Fruit fly (Drosophila melanogaster) whole organism, embryonic: ENCODE results near the gene Kdm2.
A peak's percentile ranks its signal among the peaks of the same experiment; 100 is the strongest.

ENCODE experiments used
- Antp ChIP-seq: fragments of 200-800 bp; sonication (Bioruptor generic); optimal IDR thresholded peaks from 3 replicates; lab custom pipeline; 2016; ENCODE audit warnings: missing biosample characterization, missing genetic modification characterization
- BEAF-32 ChIP-seq: fragments of 200-800 bp; sonication (Bioruptor generic); optimal IDR thresholded peaks from 3 replicates; lab custom pipeline; 2017; ENCODE audit warnings: missing biosample characterization, missing genetic modification characterization, mild to moderate bottlenecking, moderate library complexity, missing genetic modification reagents
- C15 ChIP-seq: fragments of 200-800 bp; sonication (Bioruptor generic); IDR thresholded peaks from 3 replicates; pipeline ENCODE4 v1.3.6; 2022; ENCODE audit warnings: missing biosample characterization, missing genetic modification characterization
- CG10321 ChIP-seq: fragments of 200-800 bp; sonication (Bioruptor generic); IDR thresholded peaks from 2 replicates; pipeline ENCODE4 v1.3.6; 2022; ENCODE audit warnings: missing biosample characterization, missing genetic modification characterization
- CG11504 ChIP-seq: fragments of 200-800 bp; sonication (Bioruptor generic); optimal IDR thresholded peaks from 3 replicates; lab custom pipeline; 2019; ENCODE audit warnings: missing biosample characterization, mild to moderate bottlenecking, missing genetic modification characterization, moderate library complexity
- CG11723 ChIP-seq: fragments of 200-800 bp; sonication (Bioruptor generic); optimal IDR thresholded peaks from 2 replicates; lab custom pipeline; 2017; ENCODE audit warnings: missing biosample characterization, mild to moderate bottlenecking, missing genetic modification characterization
- CG13624 ChIP-seq: fragments of 200-800 bp; sonication (Bioruptor generic); optimal IDR thresholded peaks from 2 replicates; lab custom pipeline; 2016; ENCODE audit warnings: missing biosample characterization, missing genetic modification characterization
- CG15514 ChIP-seq: fragments of 200-800 bp; sonication (Bioruptor generic); optimal IDR thresholded peaks from 3 replicates; lab custom pipeline; 2017; ENCODE audit warnings: missing biosample characterization, missing genetic modification characterization, mild to moderate bottlenecking, moderate library complexity, missing genetic modification reagents
- CG15696 ChIP-seq: fragments of 200-800 bp; sonication (Bioruptor generic); optimal IDR thresholded peaks from 2 replicates; lab custom pipeline; 2019; ENCODE audit warnings: missing biosample characterization, mild to moderate bottlenecking, missing genetic modification characterization, moderate library complexity
- CG2202 ChIP-seq: fragments of 200-800 bp; sonication (Bioruptor generic); optimal IDR thresholded peaks from 2 replicates; lab custom pipeline; 2018; ENCODE audit warnings: missing biosample characterization, mild to moderate bottlenecking, missing genetic modification characterization
- CG3838 ChIP-seq: fragments of 200-800 bp; sonication (Bioruptor generic); optimal IDR thresholded peaks from 3 replicates; lab custom pipeline; 2016; ENCODE audit warnings: missing biosample characterization, missing genetic modification characterization
- CG4424 ChIP-seq: fragments of 200-800 bp; sonication (Bioruptor generic); optimal IDR thresholded peaks from 3 replicates; lab custom pipeline; 2016; ENCODE audit warnings: missing biosample characterization, missing genetic modification characterization
- CG8089 ChIP-seq: fragments of 200-800 bp; sonication (Bioruptor generic); optimal IDR thresholded peaks from 3 replicates; lab custom pipeline; 2016; ENCODE audit warnings: missing biosample characterization, missing genetic modification characterization
- CG8478 ChIP-seq: fragments of >200 bp; optimal IDR thresholded peaks from 2 replicates; lab custom pipeline; 2018
- CG9817 ChIP-seq: fragments of 200-800 bp; sonication (Bioruptor generic); optimal IDR thresholded peaks from 2 replicates; lab custom pipeline; 2018; ENCODE audit warnings: missing biosample characterization, mild to moderate bottlenecking, missing genetic modification characterization, moderate library complexity
- D19A ChIP-seq: fragments of 200-800 bp; optimal IDR thresholded peaks from 3 replicates; lab custom pipeline; 2019; ENCODE audit warnings: missing biosample characterization, mild to moderate bottlenecking, missing genetic modification characterization, moderate library complexity
- Dfd ChIP-seq, 2 experiments: fragments of >200 bp; optimal IDR thresholded peaks; 2 replicates each; lab custom pipeline; 2017; ENCODE audit warnings: missing biosample characterization in 2 of 2, missing genetic modification characterization in 2 of 2
- Dip2 ChIP-seq: fragments of 200-800 bp; sonication (Bioruptor generic); IDR thresholded peaks from 2 replicates; pipeline ENCODE4 v1.3.6; 2022; ENCODE audit warnings: missing biosample characterization, missing genetic modification characterization
- Dref ChIP-seq: fragments of 200-800 bp; sonication (Bioruptor generic); IDR thresholded peaks from 2 replicates; pipeline ENCODE4 v1.3.6; 2022; ENCODE audit warnings: missing biosample characterization, missing genetic modification characterization
- Ets97D ChIP-seq: fragments of 200-800 bp; sonication (Bioruptor generic); optimal IDR thresholded peaks from 3 replicates; lab custom pipeline; 2016; ENCODE audit warnings: missing biosample characterization, missing genetic modification characterization
- GATAe ChIP-seq: fragments of 200-800 bp; sonication (Bioruptor generic); conservative IDR thresholded peaks from 2 replicates; pipeline ENCODE4 v1.3.6; 2022; ENCODE audit warnings: missing biosample characterization, missing genetic modification characterization
- Gsc ChIP-seq: fragments of 200-800 bp; sonication (Bioruptor generic); IDR thresholded peaks from 2 replicates; pipeline ENCODE4 v1.3.6; 2022; ENCODE audit warnings: missing biosample characterization, missing genetic modification characterization
- Hr3 ChIP-seq: fragments of 200-800 bp; sonication (Bioruptor generic); optimal IDR thresholded peaks from 3 replicates; lab custom pipeline; 2016; ENCODE audit warnings: missing biosample characterization, missing genetic modification characterization
- Jarid2 ChIP-seq: fragments of 200-800 bp; sonication (Bioruptor generic); optimal IDR thresholded peaks from 3 replicates; lab custom pipeline; 2017; ENCODE audit warnings: mild to moderate bottlenecking, missing biosample characterization, missing genetic modification reagents, missing genetic modification characterization
- Lim3 ChIP-seq: fragments of 200-800 bp; sonication (Bioruptor generic); IDR thresholded peaks from 2 replicates; pipeline ENCODE4 v1.3.6; 2022; ENCODE audit warnings: missing biosample characterization, missing genetic modification characterization
- Meics ChIP-seq: fragments of 200-800 bp; sonication (Bioruptor generic); optimal IDR thresholded peaks from 2 replicates; lab custom pipeline; 2017; ENCODE audit warnings: missing biosample characterization, mild to moderate bottlenecking, missing genetic modification characterization
- Mes4 ChIP-seq: fragments of 200-800 bp; sonication (Bioruptor generic); optimal IDR thresholded peaks from 2 replicates; lab custom pipeline; 2016; ENCODE audit warnings: missing biosample characterization, missing genetic modification characterization
- Myb ChIP-seq: fragments of 200-800 bp; sonication (Bioruptor generic); optimal IDR thresholded peaks from 2 replicates; lab custom pipeline; 2016; ENCODE audit warnings: missing biosample characterization, missing genetic modification characterization
- Neu2 ChIP-seq: fragments of 200-800 bp; sonication (Bioruptor generic); optimal IDR thresholded peaks from 3 replicates; lab custom pipeline; 2016; ENCODE audit warnings: missing biosample characterization, missing genetic modification characterization, borderline replicate concordance
- Optix ChIP-seq: fragments of 200-800 bp; sonication (Bioruptor generic); IDR thresholded peaks from 3 replicates; pipeline ENCODE4 v1.3.6; 2022; ENCODE audit warnings: missing biosample characterization, missing genetic modification characterization
- Rfx ChIP-seq: fragments of 200-800 bp; sonication (Bioruptor generic); IDR thresholded peaks from 2 replicates; pipeline ENCODE4 v1.3.6; 2022; ENCODE audit warnings: missing biosample characterization, missing genetic modification characterization
- Spps ChIP-seq: fragments of 200-800 bp; sonication (Bioruptor generic); optimal IDR thresholded peaks from 2 replicates; lab custom pipeline; 2018; ENCODE audit warnings: missing biosample characterization, mild to moderate bottlenecking, missing genetic modification characterization
- Tbp ChIP-seq: fragments of >200 bp; optimal IDR thresholded peaks from 2 replicates; lab custom pipeline; 2018; ENCODE audit warnings: missing biosample characterization, missing genetic modification characterization
- Vsx1 ChIP-seq: fragments of 200-800 bp; sonication (Bioruptor generic); optimal IDR thresholded peaks from 2 replicates; lab custom pipeline; 2017; ENCODE audit warnings: missing biosample characterization, mild to moderate bottlenecking, missing genetic modification characterization, missing genetic modification reagents
- ase ChIP-seq: fragments of 200-800 bp; sonication (Bioruptor generic); IDR thresholded peaks from 3 replicates; pipeline ENCODE4 v1.3.6; 2022; ENCODE audit warnings: missing biosample characterization, missing genetic modification characterization
- bigmax ChIP-seq: fragments of 200-800 bp; sonication (Bioruptor generic); optimal IDR thresholded peaks from 2 replicates; lab custom pipeline; 2018; ENCODE audit warnings: missing biosample characterization, mild to moderate bottlenecking, missing genetic modification characterization
- fu2 ChIP-seq: fragments of 200-800 bp; sonication (Bioruptor generic); optimal IDR thresholded peaks from 2 replicates; lab custom pipeline; 2016; ENCODE audit warnings: missing biosample characterization, missing genetic modification characterization
- gcm ChIP-seq: fragments of 200-800 bp; sonication (Bioruptor generic); optimal IDR thresholded peaks from 2 replicates; lab custom pipeline; 2019; ENCODE audit warnings: missing biosample characterization, mild to moderate bottlenecking, missing genetic modification characterization, moderate library complexity
- grn ChIP-seq: fragments of 200-800 bp; sonication (Bioruptor generic); optimal IDR thresholded peaks from 3 replicates; lab custom pipeline; 2017; ENCODE audit warnings: missing biosample characterization, missing genetic modification characterization
- hb ChIP-seq: fragments of 200-800 bp; sonication (Bioruptor generic); IDR thresholded peaks from 3 replicates; pipeline ENCODE4 v1.3.6; 2022; ENCODE audit warnings: missing biosample characterization, missing genetic modification characterization; ENCODE audit not compliant: partially characterized antibody
- jumu ChIP-seq: fragments of 200-800 bp; sonication (Bioruptor generic); optimal IDR thresholded peaks from 3 replicates; lab custom pipeline; 2016; ENCODE audit warnings: missing biosample characterization, missing genetic modification characterization
- ken ChIP-seq: fragments of 200-800 bp; sonication (Bioruptor generic); IDR thresholded peaks from 3 replicates; pipeline ENCODE4 v1.3.6; 2022; ENCODE audit warnings: missing biosample characterization, missing genetic modification characterization
- nau ChIP-seq: fragments of 200-800 bp; sonication (Bioruptor generic); optimal IDR thresholded peaks from 3 replicates; lab custom pipeline; 2017; ENCODE audit warnings: missing biosample characterization, mild to moderate bottlenecking, missing genetic modification characterization, missing genetic modification reagents
- nerfin-2 ChIP-seq: fragments of 200-800 bp; sonication (Bioruptor generic); IDR thresholded peaks from 2 replicates; pipeline ENCODE4 v1.3.6; 2022; ENCODE audit warnings: missing biosample characterization, missing genetic modification characterization; ENCODE audit not compliant: partially characterized antibody
- phol ChIP-seq: fragments of 200-800 bp; sonication (Bioruptor generic); optimal IDR thresholded peaks from 3 replicates; lab custom pipeline; 2018; ENCODE audit warnings: missing biosample characterization, mild to moderate bottlenecking, missing genetic modification characterization, moderate library complexity
- repo ChIP-seq: fragments of 200-800 bp; sonication (Bioruptor generic); optimal IDR thresholded peaks from 2 replicates; lab custom pipeline; 2016; ENCODE audit warnings: missing biosample characterization, missing genetic modification characterization
- schlank ChIP-seq: fragments of 200-800 bp; sonication (Bioruptor generic); optimal IDR thresholded peaks from 2 replicates; lab custom pipeline; 2018; ENCODE audit warnings: missing biosample characterization, mild to moderate bottlenecking, missing genetic modification characterization
- sima ChIP-seq: fragments of 200-800 bp; sonication (Bioruptor generic); optimal IDR thresholded peaks from 2 replicates; lab custom pipeline; 2016; ENCODE audit warnings: missing biosample characterization, missing genetic modification characterization
- stwl ChIP-seq: fragments of 200-800 bp; sonication (Bioruptor generic); optimal IDR thresholded peaks from 3 replicates; lab custom pipeline; 2018; ENCODE audit warnings: missing biosample characterization, mild to moderate bottlenecking, missing genetic modification characterization, moderate library complexity
- vvl ChIP-seq: fragments of 200-800 bp; sonication (Bioruptor generic); IDR thresholded peaks from 2 replicates; pipeline ENCODE4 v1.3.6; 2022; ENCODE audit warnings: missing biosample characterization, missing genetic modification characterization
- z ChIP-seq: fragments of 200-800 bp; sonication (Bioruptor generic); IDR thresholded peaks from 3 replicates; pipeline ENCODE4 v1.3.6; 2022; ENCODE audit warnings: missing biosample characterization, missing genetic modification characterization
- zfh1 ChIP-seq: fragments of 200-800 bp; sonication (Bioruptor generic); IDR thresholded peaks from 3 replicates; pipeline ENCODE4 v1.3.6; 2022; ENCODE audit warnings: missing biosample characterization, missing genetic modification characterization

Kdm2 gene

DNA sequence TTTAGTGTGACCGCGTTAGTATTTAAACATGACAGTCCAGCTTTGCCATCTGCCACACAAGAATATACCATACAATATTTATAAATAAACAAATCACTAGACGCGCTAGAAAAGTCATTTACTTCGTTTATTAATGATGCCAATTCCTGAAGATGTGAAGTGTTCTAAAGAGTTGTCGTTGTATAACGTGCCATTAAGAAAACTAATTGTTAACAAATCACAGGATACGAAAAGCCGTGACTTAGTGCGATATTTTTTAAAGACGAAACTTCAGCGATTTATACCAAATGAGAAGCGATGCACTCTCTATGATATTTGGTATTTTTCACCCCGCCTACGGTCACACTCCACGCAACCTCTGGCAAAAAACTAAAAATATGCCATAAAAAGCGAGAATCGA, 12.8 kb upstream of the Kdm2 start, which contains the start of gene neur (continued):
- no peak for TF ChIP-seq D19A
- TF ChIP-seq CG2202 (tag; lab: Kevin White, UChicago) = no peak
- peak; percentile 60; the same call in 1 of the 3 replicates for TF ChIP-seq hb (GFP tag; lab: Robert Waterston, UW)
- peak; percentile 97 for TF ChIP-seq Ets97D (GFP tag; lab: Kevin White, UChicago)
- no peak for TF ChIP-seq Dfd (GFP tag; optimal IDR thresholded peaks at IDR 0.05; lab: Kevin White, UChicago)
- TF ChIP-seq Dref = no peak
- TF ChIP-seq Myb (GFP tag; lab: Kevin White, UChicago) = peak; percentile 6
- no peak for TF ChIP-seq Optix
- TF ChIP-seq CG4424 (GFP tag; lab: Kevin White, UChicago) = peak; percentile 1
- TF ChIP-seq C15 (GFP tag; lab: Robert Waterston, UW) = no peak
- TF ChIP-seq Antp (GFP tag; lab: Kevin White, UChicago) = no peak
- peak; percentile 67 for TF ChIP-seq phol (tag; lab: Kevin White, UChicago)
- peak; percentile 18 for TF ChIP-seq Meics (GFP tag; lab: Kevin White, UChicago)
- no peak for TF ChIP-seq CG11723 (GFP tag; lab: Kevin White, UChicago)
- TF ChIP-seq BEAF-32 (GFP tag; lab: Kevin White, UChicago) = peak; percentile 91
- peak; percentile 26 for TF ChIP-seq Mes4 (GFP tag; lab: Kevin White, UChicago)
- TF ChIP-seq ken = no peak
- TF ChIP-seq Lim3 (GFP tag; lab: Robert Waterston, UW) = no peak
- 0 out of 2 replicates have a peak, but pooled peaks have one; percentile 13 for TF ChIP-seq nerfin-2
- 0 out of 3 replicates have a peak, but pooled peaks have one; percentile 35 for TF ChIP-seq zfh1 (GFP tag; lab: Robert Waterston, UW)
- TF ChIP-seq grn (GFP tag; lab: Kevin White, UChicago) = peak; percentile 33
- TF ChIP-seq Dip2 (GFP tag; lab: Robert Waterston, UW) = no peak
- no peak for TF ChIP-seq CG11504
- no peak for TF ChIP-seq CG8089 (GFP tag; lab: Kevin White, UChicago)
- TF ChIP-seq Tbp (GFP tag; lab: Kevin White, UChicago) = no peak
- TF ChIP-seq Jarid2 (GFP tag; lab: Kevin White, UChicago) = no peak
- TF ChIP-seq Neu2 (GFP tag; lab: Kevin White, UChicago) = no peak
- TF ChIP-seq repo = no peak
- TF ChIP-seq stwl (tag; lab: Kevin White, UChicago) = peak; percentile 94
- no peak for TF ChIP-seq sima (GFP tag; lab: Kevin White, UChicago)
- no peak for TF ChIP-seq Spps (tag; lab: Kevin White, UChicago)
- TF ChIP-seq fu2 (GFP tag; lab: Kevin White, UChicago) = no peak
- TF ChIP-seq gcm (GFP tag; lab: Kevin White, UChicago) = no peak
- TF ChIP-seq CG15514 = peak; percentile 51
- no peak; the same call in 1 of the 2 replicates for TF ChIP-seq vvl (GFP tag; lab: Robert Waterston, UW)
- no peak for TF ChIP-seq GATAe (GFP tag; lab: Robert Waterston, UW)
- TF ChIP-seq ase (GFP tag; lab: Robert Waterston, UW) = no peak
- TF ChIP-seq CG3838 (GFP tag; lab: Kevin White, UChicago) = no peak
- TF ChIP-seq Vsx1 (GFP tag; lab: Kevin White, UChicago) = no peak
- no peak for TF ChIP-seq bigmax (GFP tag; lab: Kevin White, UChicago)
- no peak for TF ChIP-seq z (GFP tag; lab: Robert Waterston, UW)
- TF ChIP-seq schlank (tag; lab: Kevin White, UChicago) = no peak
- TF ChIP-seq Hr3 (GFP tag; lab: Kevin White, UChicago) = no peak
- TF ChIP-seq CG15696 = no peak
- peak; percentile 35 for TF ChIP-seq Rfx (GFP tag; lab: Robert Waterston, UW)
- peak; percentile 13 for TF ChIP-seq jumu (GFP tag; lab: Kevin White, UChicago)
- no peak for TF ChIP-seq Gsc (GFP tag; lab: Robert Waterston, UW)
- peak; percentile 38 for TF ChIP-seq CG9817 (tag; lab: Kevin White, UChicago)
- TF ChIP-seq CG13624 = no peak
- TF ChIP-seq CG10321 (GFP tag; lab: Robert Waterston, UW) = no peak
- TF ChIP-seq nau (GFP tag; lab: Kevin White, UChicago) = no peak
- no peak for TF ChIP-seq CG8478 (lab: Kevin White, UChicago)
